Worm (Caenorhabditis elegans): Measurements from ENCODE around the gene srj-49.

The srj-49 gene

DNA sequence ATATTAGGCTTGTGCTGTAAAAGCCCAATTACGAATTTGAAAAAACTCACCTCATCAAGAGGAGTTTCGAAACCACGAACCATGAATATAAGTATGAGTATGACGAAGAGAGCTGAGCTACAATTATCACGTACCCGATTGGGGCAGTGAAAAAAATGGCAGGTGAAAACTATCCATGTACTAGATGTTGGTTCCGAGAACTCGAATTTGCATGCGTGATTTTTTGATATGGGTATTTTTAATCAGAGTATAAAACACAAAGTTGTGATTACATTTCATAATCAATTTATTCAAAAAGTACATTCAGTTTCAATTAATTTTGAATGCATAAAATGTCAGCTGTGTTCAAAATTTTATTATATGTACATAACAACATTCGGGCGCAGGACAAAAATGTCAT is 34.3 kb downstream of the srj-49 start, which contains the start of gene F54E2.9:
Gene F54E2.9 (minus strand): TSS at position 132 of the 400 bp plus-strand sequence.
- TF ChIP-seq elt-4 (tag; optimal IDR thresholded peaks at IDR 0.05) (no peak), fkh-6 (tag; optimal IDR thresholded peaks at IDR 0.05) (no peak), ceh-19 (GFP tag; optimal IDR thresholded peaks at IDR 0.05) (no peak)

ce11 chrV:2810164-2810563 is 38.0 kb downstream of the srj-49 start, which contains the start of gene F54E2.1:
Gene F54E2.1, plus strand, starts transcription at chrV:2810398.
- TF ChIP-seq nfya-1 (tag; optimal IDR thresholded peaks at IDR 0.05): no peak
- TF ChIP-seq elt-2 (tag; optimal IDR thresholded peaks at IDR 0.05): peak; percentile 45
- TF ChIP-seq ceh-22 (tag; optimal IDR thresholded peaks at IDR 0.05): no peak
- no peak for TF ChIP-seq pag-3 (tag; optimal IDR thresholded peaks at IDR 0.05; ENCODE audit: borderline replicate concordance)

DNA sequence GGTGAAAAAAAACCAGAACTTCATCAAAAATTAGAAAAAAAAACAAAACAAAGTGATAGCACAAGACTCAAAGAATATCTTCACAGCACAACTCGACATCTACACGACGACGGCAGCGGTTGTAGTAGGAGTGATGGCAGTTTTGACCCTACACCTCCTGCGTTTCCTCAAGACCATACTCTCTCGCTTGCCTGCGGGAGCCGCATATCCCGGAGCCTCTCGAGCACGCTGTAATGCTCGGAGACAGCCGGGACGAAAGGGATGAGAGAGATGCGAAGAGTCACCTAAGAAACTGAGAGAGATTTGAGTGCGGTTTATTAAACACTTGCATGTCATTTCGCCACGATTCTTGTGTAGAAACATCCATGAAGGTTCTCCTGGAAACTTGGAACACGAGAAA is 38.7 kb downstream of the srj-49 start:
- TF ChIP-seq ceh-18 (tag; optimal IDR thresholded peaks at IDR 0.05) (peak; percentile 45), unc-86 (tag; optimal IDR thresholded peaks at IDR 0.05) (no peak), rnt-1 (tag; optimal IDR thresholded peaks at IDR 0.05) (peak; percentile 82), hlh-13 (GFP tag; optimal IDR thresholded peaks at IDR 0.05) (no peak)

DNA sequence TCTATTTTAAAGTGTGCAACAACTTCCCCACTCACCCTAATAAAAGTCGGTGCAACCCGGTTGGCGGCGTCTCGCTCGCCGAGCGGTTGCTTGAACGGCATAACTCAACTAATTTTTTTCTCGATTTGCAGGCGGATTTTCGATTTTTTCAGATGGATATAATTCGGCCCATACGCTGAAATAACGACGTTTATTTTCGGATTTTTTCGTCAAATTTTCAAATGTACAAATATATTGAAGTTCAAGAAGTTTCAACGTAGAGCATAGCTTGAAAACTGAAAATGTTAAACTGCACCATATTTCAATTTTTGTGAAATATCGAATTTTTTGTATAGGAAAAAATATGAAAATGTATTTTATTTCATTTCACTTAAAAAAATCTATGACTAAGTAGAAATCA is 40.4 kb downstream of the srj-49 start, which contains the start of gene ketn-1:
Gene ketn-1 (minus strand): TSS at position 101 of the 400 bp plus-strand sequence.
- TF ChIP-seq lim-6 (tag; optimal IDR thresholded peaks at IDR 0.05) (no peak), unc-55 (GFP tag; optimal IDR thresholded peaks at IDR 0.05) (no peak), npax-4 (tag; optimal IDR thresholded peaks at IDR 0.05) (no peak), odd-2 (tag; optimal IDR thresholded peaks at IDR 0.05) (no peak), unc-42 (tag; optimal IDR thresholded peaks at IDR 0.05) (no peak), hlh-6 (tag; optimal IDR thresholded peaks at IDR 0.05) (no peak), ceh-34 (tag; optimal IDR thresholded peaks at IDR 0.05) (no peak)

DNA sequence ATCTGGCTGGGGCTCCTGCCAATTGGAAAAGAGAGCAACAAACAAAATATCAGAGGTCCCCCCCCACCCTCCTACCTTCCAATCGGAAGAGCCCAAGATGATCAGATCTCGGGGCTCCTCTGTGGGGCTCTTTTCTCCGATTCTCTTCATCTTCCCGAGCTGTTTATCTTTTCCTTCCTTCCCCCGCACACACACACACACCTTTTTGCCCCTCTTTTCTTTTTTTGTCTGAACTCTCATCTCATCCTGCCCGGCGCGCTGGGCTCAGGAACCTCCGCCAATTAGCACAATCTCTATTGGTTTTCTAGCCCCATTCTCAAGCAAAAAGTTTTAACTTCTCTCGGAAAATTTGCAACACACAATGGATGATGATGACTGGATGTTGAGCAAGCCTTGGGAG is 44.9 kb downstream of the srj-49 start:
- TF ChIP-seq ttx-3 (tag; optimal IDR thresholded peaks at IDR 0.05) (no peak), unc-42 (tag; optimal IDR thresholded peaks at IDR 0.05) (no peak), ceh-22 (tag; optimal IDR thresholded peaks at IDR 0.05) (no peak), madf-2 (tag; optimal IDR thresholded peaks at IDR 0.05) (no peak), ceh-18 (tag; optimal IDR thresholded peaks at IDR 0.05) (peak; percentile 62), nfya-1 (tag; optimal IDR thresholded peaks at IDR 0.05) (peak; percentile 66)

DNA sequence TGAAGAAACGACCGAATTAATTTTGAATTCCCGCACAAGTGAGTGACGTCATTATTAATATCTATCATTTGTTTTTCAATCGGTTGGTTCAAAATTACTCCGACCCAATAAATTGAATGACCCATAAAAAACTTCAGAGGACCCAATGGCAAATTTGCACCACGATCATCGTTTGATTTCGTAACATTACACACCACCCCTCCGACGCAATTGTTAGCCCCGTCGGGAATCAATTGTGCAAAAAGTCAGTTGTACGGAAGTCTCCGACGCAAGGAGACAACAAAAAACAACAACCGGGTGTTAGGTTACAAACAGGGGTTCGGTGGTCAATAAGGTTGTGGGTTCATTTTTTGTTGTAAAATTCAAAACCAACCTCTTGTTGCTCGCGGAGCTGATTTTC is 46.2 kb downstream of the srj-49 start:
- TF ChIP-seq fax-1 (tag; optimal IDR thresholded peaks at IDR 0.05) (no peak), ref-2 (tag; optimal IDR thresholded peaks at IDR 0.05) (no peak), hlh-13 (GFP tag; optimal IDR thresholded peaks at IDR 0.05) (no peak), ceh-18 (tag; optimal IDR thresholded peaks at IDR 0.05) (no peak), sox-2 (GFP tag; IDR thresholded peaks at IDR 0.05) (no peak), nhr-232 (tag; optimal IDR thresholded peaks at IDR 0.05) (no peak), ceh-22 (tag; optimal IDR thresholded peaks at IDR 0.05) (no peak), C08G9.2 (tag; optimal IDR thresholded peaks at IDR 0.05) (no peak), hlh-8 (tag; optimal IDR thresholded peaks at IDR 0.05) (no peak), T23F11.4 (GFP tag; optimal IDR thresholded peaks at IDR 0.05) (no peak)

DNA sequence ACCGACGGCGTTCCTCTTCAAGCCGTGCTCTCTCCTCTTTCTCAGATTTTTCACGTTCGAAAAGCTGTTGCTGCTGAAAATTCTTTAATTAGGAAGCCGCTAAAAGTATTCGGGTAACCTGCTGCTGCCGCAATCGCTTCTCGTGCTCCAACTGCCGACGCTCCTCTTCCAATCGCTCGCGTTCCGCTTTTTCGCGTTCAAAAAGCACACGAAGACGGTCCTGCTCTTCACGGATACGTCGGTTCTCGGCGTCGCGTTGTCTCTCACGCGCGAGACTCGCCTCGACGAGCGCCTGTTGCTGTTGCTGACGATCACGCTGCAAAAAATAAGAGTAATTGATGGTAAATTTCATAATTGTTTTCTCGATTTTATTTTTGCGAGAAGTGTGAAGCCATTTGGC is 47.5 kb downstream of the srj-49 start:
- TF ChIP-seq K02D7.2 (tag; optimal IDR thresholded peaks at IDR 0.05) (no peak), hlh-6 (tag; optimal IDR thresholded peaks at IDR 0.05) (peak; percentile 7)

Measured in whole organism, late embryonic.